Fruit fly (Drosophila melanogaster): ENCODE data around the gene CG32576.

The CG32576 gene

dm6 chrX:16266437-16266836, 21.9 kb downstream of the CG32576 start, which contains the start of gene CG12507:
TSS of gene CG12507 (minus strand) at chrX:16266537.
- TF ChIP-seq exex (tag; optimal IDR thresholded peaks at IDR 0.05) (no peak), corto (GFP tag; optimal IDR thresholded peaks at IDR 0.05) (no peak), CG8924 (tag; optimal IDR thresholded peaks at IDR 0.05) (no peak), sd (tag; optimal IDR thresholded peaks at IDR 0.05) (no peak), wor (GFP tag; IDR thresholded peaks at IDR 0.05) (no peak), klu (GFP tag; IDR thresholded peaks at IDR 0.05) (no peak), CG16863 (GFP tag; optimal IDR thresholded peaks at IDR 0.05) (no peak), sima (GFP tag; optimal IDR thresholded peaks at IDR 0.05) (no peak)

dm6 chrX:16263415-16263814, 24.9 kb downstream of the CG32576 start:
- TF ChIP-seq prd (optimal IDR thresholded peaks at IDR 0.05) (no peak), prd (GFP tag; IDR thresholded peaks at IDR 0.05) (peak; percentile 89), CG10543 (GFP tag; optimal IDR thresholded peaks at IDR 0.05) (peak; percentile 23), gcm2 (GFP tag; optimal IDR thresholded peaks at IDR 0.05) (peak; percentile 28), sisA (GFP tag; IDR thresholded peaks at IDR 0.05) (peak; percentile 81), CG7839 (tag; optimal IDR thresholded peaks at IDR 0.05) (peak; percentile 87), pum (GFP tag; optimal IDR thresholded peaks at IDR 0.05) (peak; percentile 59), ap (GFP tag; IDR thresholded peaks at IDR 0.05) (peak; percentile 66; the same call in 1 of the 2 replicates), CG15696 (tag; optimal IDR thresholded peaks at IDR 0.05) (peak; percentile 67), B-H2 (GFP tag; optimal IDR thresholded peaks at IDR 0.05) (peak; percentile 57), CG1603 (tag; optimal IDR thresholded peaks at IDR 0.05) (peak; percentile 89), CG12236 (GFP tag; optimal IDR thresholded peaks at IDR 0.05) (peak; percentile 21), jing (GFP tag; optimal IDR thresholded peaks at IDR 0.05) (peak; percentile 68), CG4360 (GFP tag; IDR thresholded peaks at IDR 0.05) (peak; percentile 59), NK7.1 (GFP tag; optimal IDR thresholded peaks at IDR 0.05) (peak; percentile 1), Chrac-16 (GFP tag; optimal IDR thresholded peaks at IDR 0.05) (peak; percentile 70), D19B (GFP tag; optimal IDR thresholded peaks at IDR 0.05) (peak; percentile 25), stc (GFP tag; IDR thresholded peaks at IDR 0.05) (peak; percentile 68), CG12659 (GFP tag; optimal IDR thresholded peaks at IDR 0.05) (peak; percentile 65), CG11723 (GFP tag; optimal IDR thresholded peaks at IDR 0.05) (peak; percentile 41), amos (GFP tag; IDR thresholded peaks at IDR 0.05; ENCODE audit: partially characterized antibody) (no peak), CG10431 (GFP tag; optimal IDR thresholded peaks at IDR 0.05) (no peak), CG30020 (tag; optimal IDR thresholded peaks at IDR 0.05) (peak; percentile 36), MESR4 (GFP tag; optimal IDR thresholded peaks at IDR 0.05) (no peak), Dfd (GFP tag; optimal IDR thresholded peaks at IDR 0.05) (no peak), ftz-f1 (GFP tag; optimal IDR thresholded peaks at IDR 0.05) (no peak), slou (GFP tag; optimal IDR thresholded peaks at IDR 0.05) (peak; percentile 67), Tbp (GFP tag; optimal IDR thresholded peaks at IDR 0.05) (no peak), Ptx1 (GFP tag; IDR thresholded peaks at IDR 0.05) (peak; percentile 81), CG8765 (GFP tag; IDR thresholded peaks at IDR 0.05) (peak; percentile 76), CG2116 (GFP tag; optimal IDR thresholded peaks at IDR 0.05) (peak; percentile 13), bsh (GFP tag; optimal IDR thresholded peaks at IDR 0.05) (peak; percentile 12 to 89), CrebB (tag; optimal IDR thresholded peaks at IDR 0.05) (peak; percentile 61), CG11560 (tag; IDR thresholded peaks at IDR 0.05) (peak; percentile 44; the same call in 1 of the 3 replicates), vnd (GFP tag; IDR thresholded peaks at IDR 0.05; ENCODE audit: partially characterized antibody) (no peak), MBD-R2 (GFP tag; IDR thresholded peaks at IDR 0.05) (peak; percentile 51; the same call in 1 of the 2 replicates), CG16815 (GFP tag; optimal IDR thresholded peaks at IDR 0.05) (peak; percentile 67), Neu2 (GFP tag; optimal IDR thresholded peaks at IDR 0.05; ENCODE audit: borderline replicate concordance) (no peak), scrt (GFP tag; optimal IDR thresholded peaks at IDR 0.05) (peak; percentile 74), Optix (GFP tag; IDR thresholded peaks at IDR 0.05) (peak; percentile 66; the same call in 1 of the 3 replicates), CG10321 (GFP tag; IDR thresholded peaks at IDR 0.05) (peak; percentile 29; the same call in 1 of the 2 replicates), CG5180 (GFP tag; optimal IDR thresholded peaks at IDR 0.05) (peak; percentile 52)
